Worm (Caenorhabditis elegans) whole organism, L4 larva: Measurements from ENCODE around the gene F59A6.3.

Source experiments
- D1046.2 ChIP-seq: fragments of 200-800 bp; sonication (Bioruptor generic); IDR thresholded peaks from 2 replicates; pipeline ENCODE4 v1.3.6; 2022; ENCODE audit warnings: missing genetic modification characterization, missing compliant biosample characterization
- F10B5.3 ChIP-seq: sonication (generic microtip); optimal IDR thresholded peaks from 2 replicates; lab custom pipeline; 2016; ENCODE audit warnings: mild to moderate bottlenecking, missing genetic modification characterization, missing compliant biosample characterization
- T20F7.1 ChIP-seq: fragments of 200-800 bp; sonication (Bioruptor generic); optimal IDR thresholded peaks from 2 replicates; lab custom pipeline; 2018; ENCODE audit warnings: mild to moderate bottlenecking, missing genetic modification characterization, missing compliant biosample characterization
- Y105C5A.15 ChIP-seq: fragments of 200-800 bp; sonication (Bioruptor generic); IDR thresholded peaks from 2 replicates; pipeline ENCODE4 v1.3.6; 2022; ENCODE audit warnings: missing genetic modification characterization, missing compliant biosample characterization
- Y75B8A.6 ChIP-seq: fragments of 200-800 bp; sonication (Bioruptor generic); IDR thresholded peaks from 2 replicates; pipeline ENCODE4 v1.3.6; 2022; ENCODE audit warnings: missing genetic modification reagents, missing genetic modification characterization, missing compliant biosample characterization
- ZK337.2 ChIP-seq: fragments of 200-800 bp; sonication (Bioruptor generic); IDR thresholded peaks from 2 replicates; pipeline ENCODE4 v1.3.6; 2022; ENCODE audit warnings: missing genetic modification reagents, missing genetic modification characterization, missing compliant biosample characterization
- ZK546.5 ChIP-seq, 2 experiments: sonication (generic microtip); optimal IDR thresholded peaks; 2 replicates each; lab custom pipeline; 2017; ENCODE audit warnings: missing biosample characterization in 2 of 2, missing genetic modification characterization in 2 of 2
- aha-1 ChIP-seq: fragments of 150-350 bp; peaks from one replicate; lab custom pipeline; 2014; ENCODE audit warnings: missing biosample characterization, missing genetic modification characterization
- attf-4 ChIP-seq: sonication (generic microtip); optimal IDR thresholded peaks from 3 replicates; lab custom pipeline; 2017; ENCODE audit warnings: missing biosample characterization, missing genetic modification characterization
- ceh-44 ChIP-seq: fragments of 200-800 bp; sonication (Bioruptor generic); IDR thresholded peaks from 2 replicates; pipeline ENCODE4 v1.3.6; 2022; ENCODE audit warnings: missing genetic modification reagents, missing genetic modification characterization, missing compliant biosample characterization
- ceh-82 ChIP-seq: sonication (generic microtip); optimal IDR thresholded peaks from 2 replicates; lab custom pipeline; 2017; ENCODE audit warnings: missing biosample characterization, missing genetic modification characterization
- ces-1 ChIP-seq: fragments of 150-350 bp; sonication (generic microtip); optimal IDR thresholded peaks from 4 replicates; lab custom pipeline; 2014; ENCODE audit warnings: missing biosample characterization, missing genetic modification reagents, missing genetic modification characterization
- ctbp-1 ChIP-seq: fragments of 200-800 bp; sonication (Bioruptor generic); IDR thresholded peaks from 2 replicates; pipeline ENCODE4 v1.3.6; 2022; ENCODE audit warnings: missing genetic modification reagents, missing genetic modification characterization, missing compliant biosample characterization
- daf-19 ChIP-seq: fragments of 200-800 bp; sonication (Bioruptor generic); conservative IDR thresholded peaks from 2 replicates; pipeline ENCODE4 v1.3.6; 2022; ENCODE audit warnings: missing genetic modification characterization, missing compliant biosample characterization
- dmd-8 ChIP-seq: fragments of 200-800 bp; sonication (Bioruptor generic); IDR thresholded peaks from 2 replicates; pipeline ENCODE4 v1.3.6; 2022; ENCODE audit warnings: missing genetic modification characterization, missing compliant biosample characterization
- dpl-1 ChIP-seq: fragments of 150-350 bp; optimal IDR thresholded peaks from 2 replicates; lab custom pipeline; 2014; ENCODE audit warnings: missing biosample characterization, missing genetic modification reagents, missing genetic modification characterization
- egl-27 ChIP-seq: sonication (generic microtip); optimal IDR thresholded peaks from 3 replicates; lab custom pipeline; 2017; ENCODE audit warnings: missing biosample characterization, missing genetic modification reagents, missing genetic modification characterization
- fkh-10 ChIP-seq: fragments of 150-350 bp; optimal IDR thresholded peaks from 2 replicates; lab custom pipeline; 2014; ENCODE audit warnings: missing biosample characterization, missing genetic modification reagents, missing genetic modification characterization
- hlh-30 ChIP-seq: sonication (generic microtip); optimal IDR thresholded peaks from 2 replicates; lab custom pipeline; 2017; ENCODE audit warnings: antibody characterized with exemption, mild to moderate bottlenecking, missing genetic modification characterization, missing compliant biosample characterization; ENCODE audit not compliant: insufficient read depth
- hmg-1.1 ChIP-seq: fragments of 200-800 bp; sonication (Bioruptor generic); IDR thresholded peaks from 2 replicates; pipeline ENCODE4 v1.3.6; 2022; ENCODE audit warnings: missing genetic modification reagents, missing genetic modification characterization, missing compliant biosample characterization
- lim-7 ChIP-seq: fragments of 200-800 bp; sonication (Bioruptor generic); IDR thresholded peaks from 2 replicates; pipeline ENCODE4 v1.3.6; 2022; ENCODE audit warnings: missing genetic modification characterization, missing compliant biosample characterization
- lin-13 ChIP-seq: fragments of 150-350 bp; optimal IDR thresholded peaks from 2 replicates; lab custom pipeline; 2014; ENCODE audit warnings: missing biosample characterization, missing genetic modification reagents, missing genetic modification characterization
- lin-39 ChIP-seq: fragments of 150-350 bp; optimal IDR thresholded peaks from 2 replicates; lab custom pipeline; 2014; ENCODE audit warnings: missing biosample characterization, missing genetic modification reagents, missing genetic modification characterization
- lir-3 ChIP-seq: sonication (generic microtip); optimal IDR thresholded peaks from 2 replicates; lab custom pipeline; 2016; ENCODE audit warnings: mild to moderate bottlenecking, missing genetic modification characterization, missing compliant biosample characterization
- lsy-2 ChIP-seq, 2 experiments: fragments of 150-350 bp in 1 of 2; sonication (generic microtip) in 1 of 2; optimal IDR thresholded peaks; 2 replicates each; lab custom pipeline; 2014 to 2017; ENCODE audit warnings: missing biosample characterization in 2 of 2, missing genetic modification characterization in 2 of 2
- madf-9 ChIP-seq: fragments of 200-800 bp; sonication (Bioruptor generic); conservative IDR thresholded peaks from 2 replicates; pipeline ENCODE4 v1.3.6; 2022; ENCODE audit warnings: missing genetic modification reagents, missing genetic modification characterization, missing compliant biosample characterization
- mep-1 ChIP-seq: fragments of 150-350 bp; sonication (generic microtip); optimal IDR thresholded peaks from 3 replicates; lab custom pipeline; 2014; ENCODE audit warnings: missing biosample characterization, missing genetic modification characterization
- mes-2 ChIP-seq: sonication (generic microtip); optimal IDR thresholded peaks from 2 replicates; lab custom pipeline; 2016; ENCODE audit warnings: missing genotype, mild to moderate bottlenecking, missing genetic modification characterization, missing compliant biosample characterization; ENCODE audit not compliant: poor library complexity, severe bottlenecking
- mxl-2 ChIP-seq: fragments of 200-800 bp; sonication (Bioruptor generic); conservative IDR thresholded peaks from 2 replicates; pipeline ENCODE4 v1.3.6; 2022; ENCODE audit warnings: missing genetic modification reagents, missing genetic modification characterization, missing compliant biosample characterization
- nhr-102 ChIP-seq: sonication (generic microtip); optimal IDR thresholded peaks from 2 replicates; lab custom pipeline; 2016; ENCODE audit warnings: mild to moderate bottlenecking, missing genetic modification characterization, moderate library complexity, missing compliant biosample characterization
- nhr-11 ChIP-seq: fragments of 150-350 bp; optimal IDR thresholded peaks from 2 replicates; lab custom pipeline; 2014; ENCODE audit warnings: missing biosample characterization, missing genetic modification characterization
- nhr-237 ChIP-seq: sonication (generic microtip); optimal IDR thresholded peaks from 2 replicates; lab custom pipeline; 2017; ENCODE audit warnings: missing biosample characterization, missing genetic modification characterization
- nhr-28 ChIP-seq: fragments of 150-350 bp; optimal IDR thresholded peaks from 2 replicates; lab custom pipeline; 2014; ENCODE audit warnings: missing biosample characterization, missing genetic modification characterization
- nhr-41 ChIP-seq: fragments of 200-800 bp; sonication (Bioruptor generic); IDR thresholded peaks from 2 replicates; pipeline ENCODE4 v1.3.6; 2022; ENCODE audit warnings: missing genetic modification reagents, missing genetic modification characterization, missing compliant biosample characterization
- nhr-42 ChIP-seq: fragments of 200-800 bp; sonication (Bioruptor generic); IDR thresholded peaks from 2 replicates; pipeline ENCODE4 v1.3.6; 2022; ENCODE audit warnings: missing genetic modification characterization, missing compliant biosample characterization
- nhr-48 ChIP-seq: sonication (generic microtip); optimal IDR thresholded peaks from 2 replicates; lab custom pipeline; 2016; ENCODE audit warnings: mild to moderate bottlenecking, missing genetic modification characterization, missing compliant biosample characterization
- nhr-6 ChIP-seq: fragments of 150-350 bp; optimal IDR thresholded peaks from 2 replicates; lab custom pipeline; 2014; ENCODE audit warnings: missing biosample characterization, missing genetic modification characterization
- nhr-77 ChIP-seq: fragments of 150-350 bp; optimal IDR thresholded peaks from 2 replicates; lab custom pipeline; 2014; ENCODE audit warnings: missing biosample characterization, missing genetic modification characterization
- pha-4 ChIP-seq, 2 experiments: fragments of 150-350 bp in 1 of 2; fragments of 200-800 bp in 1 of 2; sonication (Bioruptor generic) in 1 of 2; IDR thresholded peaks in 1 of 2; optimal IDR thresholded peaks in 1 of 2; 2 replicates each; pipeline versions ENCODE4 v1.3.6 to Lab custom; 2014 to 2022; ENCODE audit warnings: missing genetic modification characterization in 2 of 2, missing genetic modification reagents in 2 of 2, missing biosample characterization in 1 of 2, missing compliant biosample characterization in 1 of 2
- pqm-1 ChIP-seq: sonication (generic microtip); optimal IDR thresholded peaks from 2 replicates; lab custom pipeline; 2017; ENCODE audit warnings: missing biosample characterization, missing genetic modification characterization
- rbr-2 ChIP-seq: sonication (generic microtip); optimal IDR thresholded peaks from 2 replicates; lab custom pipeline; 2016; ENCODE audit warnings: missing genotype, missing genetic modification characterization, missing compliant biosample characterization
- saeg-2 ChIP-seq: fragments of 200-800 bp; sonication (Bioruptor generic); IDR thresholded peaks from 2 replicates; pipeline ENCODE4 v1.3.6; 2022; ENCODE audit warnings: missing genetic modification reagents, missing genetic modification characterization, missing compliant biosample characterization
- set-16 ChIP-seq: fragments of 200-800 bp; sonication (Bioruptor generic); IDR thresholded peaks from 2 replicates; pipeline ENCODE4 v1.3.6; 2022; ENCODE audit warnings: missing genetic modification reagents, missing genetic modification characterization, missing compliant biosample characterization
- snpc-1.2 ChIP-seq: fragments of 200-800 bp; sonication (Bioruptor generic); IDR thresholded peaks from 2 replicates; pipeline ENCODE4 v1.3.6; 2022; ENCODE audit warnings: missing genetic modification reagents, missing genetic modification characterization, missing compliant biosample characterization
- spr-1 ChIP-seq: sonication (generic microtip); optimal IDR thresholded peaks from 2 replicates; lab custom pipeline; 2016; ENCODE audit warnings: mild to moderate bottlenecking, missing genetic modification characterization, missing compliant biosample characterization
- tra-1 ChIP-seq: fragments of 200-800 bp; sonication (Bioruptor generic); IDR thresholded peaks from 2 replicates; pipeline ENCODE4 v1.3.6; 2022; ENCODE audit warnings: missing genetic modification reagents, missing genetic modification characterization, missing compliant biosample characterization
- unc-62 ChIP-seq, 3 experiments: fragments of 150-350 bp in 1 of 3; sonication (generic microtip); optimal IDR thresholded peaks in 2 of 3; peaks in 1 of 3; 1 replicate in 1 of 3; 2 replicates in 2 of 3; lab custom pipeline; 2014 to 2017; ENCODE audit warnings: missing biosample characterization in 3 of 3, missing genetic modification characterization in 3 of 3, missing genetic modification reagents in 3 of 3, missing genotype in 1 of 3
- zfp-2 ChIP-seq: sonication (generic microtip); optimal IDR thresholded peaks from 2 replicates; lab custom pipeline; 2016; ENCODE audit warnings: mild to moderate bottlenecking, missing genetic modification characterization, missing compliant biosample characterization
- zfp-3 ChIP-seq: fragments of 200-800 bp; sonication (Bioruptor generic); conservative IDR thresholded peaks from 2 replicates; pipeline ENCODE4 v1.3.6; 2022; ENCODE audit warnings: missing genetic modification reagents, missing genetic modification characterization, missing compliant biosample characterization
- zip-2 ChIP-seq: fragments of 150-350 bp; optimal IDR thresholded peaks from 2 replicates; lab custom pipeline; 2014; ENCODE audit warnings: missing biosample characterization, missing genetic modification characterization
- ztf-11 ChIP-seq: fragments of 150-350 bp; optimal IDR thresholded peaks from 2 replicates; lab custom pipeline; 2014; ENCODE audit warnings: missing biosample characterization, missing genetic modification characterization

The F59A6.3 gene

DNA sequence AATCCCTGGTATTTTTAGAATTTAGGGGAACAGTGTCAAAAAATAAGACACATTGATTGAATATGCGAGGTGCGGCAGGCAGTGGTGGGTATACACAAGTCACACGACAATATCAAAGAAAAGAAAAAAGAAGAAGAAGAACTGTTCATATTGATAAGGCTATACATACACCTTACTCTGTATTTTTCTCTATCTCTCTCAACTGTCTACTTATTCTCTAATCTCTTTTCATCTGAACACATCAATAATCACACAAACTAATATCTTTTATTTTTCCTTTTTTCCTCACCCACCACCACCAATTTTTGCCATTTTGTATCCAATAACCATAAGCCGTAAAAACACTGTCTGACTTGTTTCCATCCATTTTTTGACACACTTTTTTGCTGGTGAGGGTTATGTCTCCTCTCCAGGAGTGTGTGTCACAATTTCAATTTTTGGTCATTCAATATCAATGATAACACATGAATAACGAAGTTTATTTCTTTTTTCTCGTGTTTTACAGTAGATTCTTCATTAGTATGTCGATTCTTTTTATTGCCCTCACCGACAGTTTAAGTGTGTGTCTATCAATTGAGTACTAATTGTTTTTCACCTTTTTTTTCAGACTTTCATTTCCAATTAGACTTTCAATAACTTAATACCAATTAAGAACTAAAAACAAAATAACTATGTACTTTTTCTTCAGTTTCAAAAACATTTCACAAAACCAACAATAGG, 11.4 kb downstream of the F59A6.3 start (continued):
- TF ChIP-seq nhr-42 (GFP tag; lab: Robert Waterston, UW) (no peak), dpl-1 (no peak), fkh-10 (GFP tag; lab: Kevin White, UChicago) (no peak), ctbp-1 (no peak), saeg-2 (GFP tag; lab: Robert Waterston, UW) (no peak), D1046.2 (GFP tag; lab: Robert Waterston, UW) (no peak), hmg-1.1 (GFP tag; lab: Robert Waterston, UW) (no peak), ceh-82 (tag; lab: Kevin White, UChicago) (no peak), lir-3 (no peak), snpc-1.2 (GFP tag; lab: Robert Waterston, UW) (no peak), zip-2 (no peak), ZK546.5 (tag; optimal IDR thresholded peaks at IDR 0.05; lab: Kevin White, UChicago) (no peak), F10B5.3 (tag; lab: Kevin White, UChicago) (no peak), egl-27 (tag; lab: Kevin White, UChicago) (no peak), set-16 (GFP tag; lab: Robert Waterston, UW) (no peak), tra-1 (GFP tag; lab: Robert Waterston, UW) (no peak), attf-4 (tag; lab: Kevin White, UChicago) (no peak), T20F7.1 (GFP tag; lab: Kevin White, UChicago) (peak; percentile 65), daf-19 (GFP tag; lab: Robert Waterston, UW) (no peak), aha-1 (tag; lab: Kevin White, UChicago) (no peak), zfp-2 (tag; lab: Kevin White, UChicago) (no peak), Y105C5A.15 (no peak), mxl-2 (GFP tag; lab: Robert Waterston, UW) (no peak), ces-1 (GFP tag; lab: Kevin White, UChicago) (no peak), lin-39 (tag; lab: Kevin White, UChicago) (no peak), spr-1 (tag; lab: Kevin White, UChicago) (no peak), zfp-3 (GFP tag; lab: Robert Waterston, UW) (no peak), lsy-2 (tag; optimal IDR thresholded peaks at IDR 0.05; lab: Kevin White, UChicago) (peak in 1 of 2 experiments; percentile 25), ztf-11 (tag; lab: Kevin White, UChicago) (no peak), mes-2 (tag; lab: Kevin White, UChicago) (no peak), lim-7 (GFP tag; lab: Robert Waterston, UW) (no peak), unc-62 (GFP tag; optimal IDR thresholded peaks at IDR 0.05 in 1 of 2; lab: Kevin White, UChicago) (peak in 1 of 2 experiments; percentile 88), unc-62 (tag; optimal IDR thresholded peaks at IDR 0.05; lab: Kevin White, UChicago) (no peak), ceh-44 (GFP tag; lab: Robert Waterston, UW) (no peak), pha-4 (GFP tag; IDR thresholded peaks at IDR 0.05; lab: Robert Waterston, UW) (no peak), pha-4 (tag; optimal IDR thresholded peaks at IDR 0.05; lab: Kevin White, UChicago) (no peak), nhr-6 (tag; lab: Kevin White, UChicago) (no peak), lin-13 (no peak), rbr-2 (no peak), nhr-102 (tag; lab: Kevin White, UChicago) (no peak), pqm-1 (tag; lab: Kevin White, UChicago) (peak; percentile 44), nhr-237 (no peak), mep-1 (tag; lab: Kevin White, UChicago) (peak; percentile 42), dmd-8 (GFP tag; lab: Robert Waterston, UW) (no peak), nhr-48 (tag; lab: Kevin White, UChicago) (peak; percentile 25), nhr-11 (tag; lab: Kevin White, UChicago) (no peak), hlh-30 (peak; percentile 62), nhr-28 (tag; lab: Kevin White, UChicago) (peak; percentile 83), ZK337.2 (GFP tag; lab: Robert Waterston, UW) (no peak), nhr-77 (tag; lab: Kevin White, UChicago) (no peak), nhr-41 (GFP tag; lab: Robert Waterston, UW) (no peak), Y75B8A.6 (GFP tag; lab: Robert Waterston, UW) (no peak), madf-9 (GFP tag; lab: Robert Waterston, UW) (no peak)
